Worm (Caenorhabditis elegans) whole organism, L4 larva: Measurements from ENCODE around the gene T05A12.3.

ENCODE experiments used
- F10B5.3 ChIP-seq: sonication (generic microtip); optimal IDR thresholded peaks from 2 replicates; lab custom pipeline; 2016; ENCODE audit warnings: mild to moderate bottlenecking, missing genetic modification characterization, missing compliant biosample characterization
- F26F4.8 ChIP-seq: fragments of 200-800 bp; sonication (Bioruptor generic); conservative IDR thresholded peaks from 2 replicates; pipeline ENCODE4 v1.3.6; 2022; ENCODE audit warnings: missing genetic modification characterization, missing compliant biosample characterization
- F44E2.7 ChIP-seq: fragments of 200-800 bp; sonication (Bioruptor generic); IDR thresholded peaks from 2 replicates; pipeline ENCODE4 v2.1.2; 2022; ENCODE audit warnings: missing genetic modification characterization, missing compliant biosample characterization
- F49E8.2 ChIP-seq: sonication (generic microtip); optimal IDR thresholded peaks from 2 replicates; lab custom pipeline; 2016; ENCODE audit warnings: missing compliant biosample characterization, mild to moderate bottlenecking, missing genetic modification characterization, borderline replicate concordance
- T26A8.4 ChIP-seq: fragments of 200-800 bp; sonication (Bioruptor generic); IDR thresholded peaks from 2 replicates; pipeline ENCODE4 v1.3.6; 2022; ENCODE audit warnings: missing genetic modification characterization, missing compliant biosample characterization
- Y5F2A.4 ChIP-seq: fragments of 200-800 bp; sonication (Bioruptor generic); optimal IDR thresholded peaks from 2 replicates; lab custom pipeline; 2018; ENCODE audit warnings: mild to moderate bottlenecking, missing genetic modification characterization, missing compliant biosample characterization
- ZK337.2 ChIP-seq: fragments of 200-800 bp; sonication (Bioruptor generic); IDR thresholded peaks from 2 replicates; pipeline ENCODE4 v1.3.6; 2022; ENCODE audit warnings: missing genetic modification reagents, missing genetic modification characterization, missing compliant biosample characterization
- ama-1 ChIP-seq: fragments of 150-350 bp; optimal IDR thresholded peaks from 2 replicates; lab custom pipeline; 2014; ENCODE audit warnings: inconsistent platforms, mixed read lengths
- attf-4 ChIP-seq: sonication (generic microtip); optimal IDR thresholded peaks from 3 replicates; lab custom pipeline; 2017; ENCODE audit warnings: missing biosample characterization, missing genetic modification characterization
- ceh-28 ChIP-seq: fragments of 150-350 bp; optimal IDR thresholded peaks from 2 replicates; lab custom pipeline; 2014; ENCODE audit warnings: missing biosample characterization, missing genetic modification reagents, missing genetic modification characterization
- ceh-62 ChIP-seq: sonication (generic microtip); optimal IDR thresholded peaks from 2 replicates; lab custom pipeline; 2017; ENCODE audit warnings: missing biosample characterization, missing genetic modification characterization
- daf-19 ChIP-seq: fragments of 200-800 bp; sonication (Bioruptor generic); conservative IDR thresholded peaks from 2 replicates; pipeline ENCODE4 v1.3.6; 2022; ENCODE audit warnings: missing genetic modification characterization, missing compliant biosample characterization
- dmd-6 ChIP-seq: fragments of 200-800 bp; sonication (Bioruptor generic); IDR thresholded peaks from 2 replicates; pipeline ENCODE4 v1.3.6; 2022; ENCODE audit warnings: missing genetic modification reagents, missing genetic modification characterization, missing compliant biosample characterization
- dmd-9 ChIP-seq: fragments of 200-800 bp; sonication (Bioruptor generic); IDR thresholded peaks from 2 replicates; pipeline ENCODE4 v1.3.6; 2022; ENCODE audit warnings: missing genetic modification reagents, missing genetic modification characterization, missing compliant biosample characterization
- dpl-1 ChIP-seq: fragments of 150-350 bp; optimal IDR thresholded peaks from 2 replicates; lab custom pipeline; 2014; ENCODE audit warnings: missing biosample characterization, missing genetic modification reagents, missing genetic modification characterization
- duxl-1 ChIP-seq: sonication (generic microtip); optimal IDR thresholded peaks from 2 replicates; lab custom pipeline; 2016; ENCODE audit warnings: mild to moderate bottlenecking, missing genetic modification characterization, moderate library complexity, missing compliant biosample characterization; ENCODE audit not compliant: poor library complexity
- egl-43 ChIP-seq: fragments of 200-800 bp; sonication (Bioruptor generic); IDR thresholded peaks from 2 replicates; pipeline ENCODE4 v1.3.6; 2022; ENCODE audit warnings: missing genetic modification reagents, missing genetic modification characterization, missing compliant biosample characterization
- lin-38 ChIP-seq: fragments of 200-800 bp; sonication (Bioruptor generic); IDR thresholded peaks from 2 replicates; pipeline ENCODE4 v1.3.6; 2022; ENCODE audit warnings: missing genetic modification reagents, missing genetic modification characterization, missing compliant biosample characterization
- lsy-2 ChIP-seq, 2 experiments: fragments of 150-350 bp in 1 of 2; sonication (generic microtip) in 1 of 2; optimal IDR thresholded peaks; 2 replicates each; lab custom pipeline; 2014 to 2017; ENCODE audit warnings: missing biosample characterization in 2 of 2, missing genetic modification characterization in 2 of 2
- mdt-29 ChIP-seq: fragments of 200-800 bp; sonication (Bioruptor generic); IDR thresholded peaks from 2 replicates; pipeline ENCODE4 v1.3.6; 2022; ENCODE audit warnings: missing genetic modification reagents, missing genetic modification characterization, missing compliant biosample characterization
- mxl-3 ChIP-seq: fragments of 200-800 bp; sonication (Bioruptor generic); optimal IDR thresholded peaks from 2 replicates; lab custom pipeline; 2018; ENCODE audit warnings: mild to moderate bottlenecking, missing genetic modification characterization, missing compliant biosample characterization
- nhr-11 ChIP-seq: fragments of 150-350 bp; optimal IDR thresholded peaks from 2 replicates; lab custom pipeline; 2014; ENCODE audit warnings: missing biosample characterization, missing genetic modification characterization
- nhr-48 ChIP-seq: sonication (generic microtip); optimal IDR thresholded peaks from 2 replicates; lab custom pipeline; 2016; ENCODE audit warnings: mild to moderate bottlenecking, missing genetic modification characterization, missing compliant biosample characterization
- nhr-76 ChIP-seq: fragments of 150-350 bp; optimal IDR thresholded peaks from 2 replicates; lab custom pipeline; 2014; ENCODE audit warnings: missing biosample characterization, missing genetic modification characterization
- php-3 ChIP-seq: fragments of 200-800 bp; sonication (Bioruptor generic); IDR thresholded peaks from 2 replicates; pipeline ENCODE4 v1.3.6; 2022; ENCODE audit warnings: missing genetic modification reagents, missing genetic modification characterization, missing compliant biosample characterization
- rbr-2 ChIP-seq: sonication (generic microtip); optimal IDR thresholded peaks from 2 replicates; lab custom pipeline; 2016; ENCODE audit warnings: missing genotype, missing genetic modification characterization, missing compliant biosample characterization
- saeg-2 ChIP-seq: fragments of 200-800 bp; sonication (Bioruptor generic); IDR thresholded peaks from 2 replicates; pipeline ENCODE4 v1.3.6; 2022; ENCODE audit warnings: missing genetic modification reagents, missing genetic modification characterization, missing compliant biosample characterization
- set-16 ChIP-seq: fragments of 200-800 bp; sonication (Bioruptor generic); IDR thresholded peaks from 2 replicates; pipeline ENCODE4 v1.3.6; 2022; ENCODE audit warnings: missing genetic modification reagents, missing genetic modification characterization, missing compliant biosample characterization
- snpc-1.2 ChIP-seq: fragments of 200-800 bp; sonication (Bioruptor generic); IDR thresholded peaks from 2 replicates; pipeline ENCODE4 v1.3.6; 2022; ENCODE audit warnings: missing genetic modification reagents, missing genetic modification characterization, missing compliant biosample characterization
- spr-3 ChIP-seq: fragments of 200-800 bp; sonication (Bioruptor generic); optimal IDR thresholded peaks from 2 replicates; lab custom pipeline; 2018; ENCODE audit warnings: mild to moderate bottlenecking, missing genetic modification characterization, missing compliant biosample characterization
- unc-130 ChIP-seq: sonication (generic microtip); optimal IDR thresholded peaks from 2 replicates; lab custom pipeline; 2016; ENCODE audit warnings: missing genetic modification reagents, missing genetic modification characterization, missing compliant biosample characterization
- unc-62 ChIP-seq, 3 experiments: fragments of 150-350 bp in 1 of 3; sonication (generic microtip); optimal IDR thresholded peaks in 2 of 3; peaks in 1 of 3; 1 replicate in 1 of 3; 2 replicates in 2 of 3; lab custom pipeline; 2014 to 2017; ENCODE audit warnings: missing biosample characterization in 3 of 3, missing genetic modification characterization in 3 of 3, missing genetic modification reagents in 3 of 3, missing genotype in 1 of 3
- zag-1 ChIP-seq: fragments of 150-350 bp; optimal IDR thresholded peaks from 2 replicates; lab custom pipeline; 2014; ENCODE audit warnings: missing biosample characterization, missing genetic modification characterization
- zfp-2 ChIP-seq: sonication (generic microtip); optimal IDR thresholded peaks from 2 replicates; lab custom pipeline; 2016; ENCODE audit warnings: mild to moderate bottlenecking, missing genetic modification characterization, missing compliant biosample characterization
- zip-2 ChIP-seq: fragments of 150-350 bp; optimal IDR thresholded peaks from 2 replicates; lab custom pipeline; 2014; ENCODE audit warnings: missing biosample characterization, missing genetic modification characterization
- ztf-7 ChIP-seq: fragments of 150-350 bp; optimal IDR thresholded peaks from 2 replicates; lab custom pipeline; 2014; ENCODE audit warnings: missing biosample characterization, missing genetic modification characterization

The T05A12.3 gene

DNA sequence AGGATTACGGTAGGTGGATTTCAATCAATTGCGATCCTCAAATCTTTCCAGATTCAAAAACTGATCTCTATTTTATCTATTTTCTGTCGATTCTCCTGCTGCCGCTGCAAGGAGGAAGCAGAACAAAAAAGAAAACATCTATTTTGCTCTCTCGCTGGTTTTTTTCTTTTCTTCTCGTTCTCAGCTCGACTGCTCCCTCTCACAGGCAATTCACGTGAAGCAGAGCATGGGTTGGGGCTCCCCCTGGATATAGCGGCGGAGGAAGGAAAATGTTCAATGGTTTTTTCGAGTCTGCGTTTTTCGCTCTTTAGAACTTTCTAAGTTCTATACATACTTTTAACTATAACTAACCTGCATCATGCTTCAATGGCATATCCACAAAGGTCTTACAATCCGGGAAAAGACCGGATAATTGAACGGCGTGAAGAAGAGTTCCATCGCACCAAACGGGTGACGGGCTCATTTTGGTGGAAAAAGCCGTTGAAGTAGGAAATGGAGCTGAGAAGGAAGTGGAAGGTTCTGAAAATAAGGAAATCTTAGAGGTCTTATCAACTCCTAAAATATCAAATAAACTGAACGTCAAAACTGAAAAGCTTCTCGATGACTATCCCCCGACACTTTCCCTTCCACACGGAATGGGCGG is 8.4 kb downstream of the T05A12.3 start (continued):
- TF ChIP-seq set-16 (no peak), nhr-48 (tag; lab: Kevin White, UChicago) (peak; percentile 85)

DNA sequence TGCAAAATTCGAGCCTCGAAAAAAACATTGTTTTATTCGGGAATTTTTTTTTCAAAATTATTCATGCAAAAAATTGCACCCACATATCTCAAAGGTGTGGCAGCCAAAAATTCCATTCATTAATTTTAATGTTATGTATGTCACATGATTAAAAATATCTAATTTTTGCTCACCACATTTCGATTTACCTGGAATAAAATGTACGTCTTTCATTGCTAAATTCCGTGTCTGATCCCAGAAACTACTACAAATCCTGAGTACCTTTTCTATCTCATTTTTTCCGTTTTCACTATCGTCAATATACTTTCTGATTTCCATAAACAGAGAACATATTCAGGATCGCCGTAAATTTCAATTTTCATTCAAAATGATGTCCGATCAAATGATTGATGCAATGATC is 14.5 kb downstream of the T05A12.3 start, which contains the start of gene srx-19:
TSS of gene srx-19 (plus strand) at position 301 of the 400 bp plus-strand sequence.
- no peak for TF ChIP-seq lsy-2 (tag; optimal IDR thresholded peaks at IDR 0.05; lab: Kevin White, UChicago)
- TF ChIP-seq, all 104 proteins: peak for 0

DNA sequence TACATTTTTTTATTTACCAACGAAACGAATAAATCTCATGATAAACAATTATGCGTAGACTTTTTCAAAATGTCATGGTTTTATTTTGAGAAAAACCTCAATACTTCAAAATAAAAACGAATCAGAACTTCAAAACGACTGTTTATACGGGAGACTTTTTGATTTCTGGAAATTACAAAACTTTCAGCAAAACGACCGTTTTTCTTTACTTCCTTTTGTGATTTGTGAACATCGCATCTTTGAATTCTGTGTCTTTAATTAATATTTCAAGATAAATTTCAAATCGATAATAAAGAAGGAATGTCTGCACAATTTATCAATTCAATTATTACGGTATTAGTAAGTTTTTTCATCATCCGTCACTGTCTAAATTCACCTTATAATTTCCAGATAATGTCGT is 19.7 kb downstream of the T05A12.3 start, which contains the start of gene srx-20:
TSS of gene srx-20 (plus strand) at position 301 of the 400 bp plus-strand sequence.
- TF ChIP-seq ama-1 (no peak), php-3 (no peak), ceh-28 (tag; lab: Kevin White, UChicago) (no peak), ceh-62 (tag; lab: Kevin White, UChicago) (no peak), F49E8.2 (no peak), egl-43 (GFP tag; lab: Robert Waterston, UW) (no peak), F10B5.3 (tag; lab: Kevin White, UChicago) (no peak), T26A8.4 (GFP tag; lab: Robert Waterston, UW) (no peak), F26F4.8 (GFP tag; lab: Robert Waterston, UW) (no peak), zfp-2 (tag; lab: Kevin White, UChicago) (no peak), mxl-3 (GFP tag; lab: Kevin White, UChicago) (no peak), dpl-1 (GFP tag; lab: Kevin White, UChicago) (no peak), attf-4 (no peak), F44E2.7 (GFP tag; lab: Robert Waterston, UW) (no peak), ztf-7 (tag; lab: Kevin White, UChicago) (no peak), zip-2 (tag; lab: Kevin White, UChicago) (no peak)

DNA sequence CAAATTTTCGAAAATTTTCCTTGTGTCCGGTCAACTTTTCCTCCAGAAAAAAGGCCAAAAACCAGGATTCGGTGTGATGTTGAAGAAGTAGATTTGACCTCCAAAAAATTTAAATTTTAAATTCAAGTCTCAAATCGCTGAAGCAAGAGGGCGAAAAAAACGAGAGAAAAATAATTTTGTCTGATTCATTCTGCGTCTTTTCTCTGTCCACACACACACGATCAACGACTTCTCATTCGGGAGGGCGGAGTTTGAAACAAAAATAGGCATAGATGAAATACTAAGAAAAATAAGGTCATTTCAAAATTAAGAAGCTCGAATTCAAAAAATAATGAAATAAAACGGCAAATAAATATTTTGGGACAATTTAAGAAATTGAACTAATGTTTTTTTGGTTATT is 28.2 kb downstream of the T05A12.3 start, which contains the start of gene R13H7.2:
TSS of gene R13H7.2 (minus strand) at position 101 of the 400 bp plus-strand sequence.
- no peak for TF ChIP-seq Y5F2A.4 (GFP tag; lab: Kevin White, UChicago)
- no peak for TF ChIP-seq zag-1 (tag; lab: Kevin White, UChicago)
- no peak for TF ChIP-seq mdt-29 (GFP tag; lab: Robert Waterston, UW)
- no peak for TF ChIP-seq lin-38 (GFP tag; lab: Robert Waterston, UW)
- no peak for TF ChIP-seq nhr-76
- TF ChIP-seq saeg-2 (GFP tag; lab: Robert Waterston, UW), result no peak
- TF ChIP-seq daf-19 (GFP tag; lab: Robert Waterston, UW), result no peak
- no peak for TF ChIP-seq T26A8.4 (GFP tag; lab: Robert Waterston, UW)
- no peak for TF ChIP-seq dmd-9
- TF ChIP-seq zip-2 (tag; lab: Kevin White, UChicago), result no peak
- no peak for TF ChIP-seq lsy-2 (tag; optimal IDR thresholded peaks at IDR 0.05; lab: Kevin White, UChicago)
- no peak for TF ChIP-seq mxl-3 (GFP tag; lab: Kevin White, UChicago)
- no peak for TF ChIP-seq F26F4.8 (GFP tag; lab: Robert Waterston, UW)

DNA sequence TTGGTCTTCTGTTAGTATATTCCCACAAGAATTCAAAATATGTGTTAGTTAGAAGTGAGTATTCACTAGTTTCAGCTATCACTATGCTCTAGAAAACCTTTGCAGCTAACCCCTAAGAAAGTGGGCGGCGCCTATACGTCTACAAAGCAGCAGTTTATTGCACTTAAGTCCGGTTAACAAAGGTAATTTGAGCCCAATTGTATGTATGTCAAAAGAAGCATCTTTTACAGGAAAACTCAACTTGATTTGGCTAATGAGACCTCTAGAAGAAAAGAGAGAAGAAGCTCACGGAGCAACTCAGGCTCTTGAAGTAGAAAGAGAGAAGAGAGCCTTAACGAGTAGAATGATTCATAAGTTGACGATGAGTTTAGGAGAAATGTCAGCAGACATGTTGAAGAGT is 34.7 kb downstream of the T05A12.3 start:
- TF ChIP-seq unc-62 (GFP tag; optimal IDR thresholded peaks at IDR 0.05 in 1 of 2; lab: Kevin White, UChicago), result peak in 1 of 2 experiments; percentile 68
- no peak for TF ChIP-seq unc-62 (tag; optimal IDR thresholded peaks at IDR 0.05; lab: Kevin White, UChicago)
- TF ChIP-seq ZK337.2 (GFP tag; lab: Robert Waterston, UW), result no peak

DNA sequence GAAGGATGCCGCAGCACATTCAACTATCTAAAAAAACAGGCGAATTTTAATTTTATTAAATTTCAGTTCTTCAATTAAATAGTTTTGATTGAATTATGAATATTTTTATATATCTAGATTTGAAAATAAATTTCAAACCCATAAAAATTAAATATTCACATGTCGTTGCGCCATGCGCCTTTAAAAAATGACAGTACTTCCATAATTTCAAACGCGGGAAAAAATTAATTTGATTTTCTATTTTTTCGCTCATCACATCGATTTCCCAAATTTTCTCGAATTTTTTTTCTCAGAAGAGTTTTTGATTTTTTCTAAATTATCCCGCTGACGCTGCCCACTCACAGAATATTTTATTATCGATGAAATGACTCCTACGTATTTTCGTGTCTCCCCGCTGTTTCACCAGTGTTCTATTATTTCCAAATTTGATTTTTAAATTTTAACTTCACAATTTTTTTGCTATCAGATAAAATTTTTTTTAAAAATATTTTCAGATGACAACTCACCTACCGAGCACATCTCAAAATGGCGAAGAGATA is 44.9 kb downstream of the T05A12.3 start, which contains the start of gene lip-1:
TSS of gene lip-1 (plus strand) at position 489 of the 539 bp plus-strand sequence.
- no peak for TF ChIP-seq rbr-2
- no peak for TF ChIP-seq ceh-62 (tag; lab: Kevin White, UChicago)
- no peak for TF ChIP-seq dmd-6 (GFP tag; lab: Robert Waterston, UW)
- no peak for TF ChIP-seq duxl-1 (tag; lab: Kevin White, UChicago)
- TF ChIP-seq spr-3 (GFP tag; lab: Kevin White, UChicago), result no peak
- TF ChIP-seq unc-130, result peak; percentile 25
- no peak for TF ChIP-seq attf-4
- TF ChIP-seq nhr-11 (tag; lab: Kevin White, UChicago), result no peak
- peak; percentile 68; the same call in 1 of the 2 replicates for TF ChIP-seq snpc-1.2 (GFP tag; lab: Robert Waterston, UW)
- peak; percentile 21; the same call in 1 of the 2 replicates for TF ChIP-seq lin-38 (GFP tag; lab: Robert Waterston, UW)
